Worm (Caenorhabditis elegans) whole organism, L2 larva: ENCODE results near the gene nhr-123.

Experiments used
- C34F6.9 ChIP-seq: fragments of 150-350 bp; optimal IDR thresholded peaks from 2 replicates; lab custom pipeline; 2014; ENCODE audit warnings: missing biosample characterization, missing genetic modification characterization
- ama-1 ChIP-seq: fragments of 150-350 bp; optimal IDR thresholded peaks from 2 replicates; lab custom pipeline; 2018; ENCODE audit warnings: inconsistent platforms
- mdl-1 ChIP-seq, 2 experiments: fragments of 150-350 bp in 1 of 2; sonication (generic microtip) in 1 of 2; optimal IDR thresholded peaks; 2 replicates each; lab custom pipeline; 2017; ENCODE audit warnings: missing biosample characterization in 2 of 2, missing genetic modification characterization in 2 of 2
- unc-39 ChIP-seq: fragments of 150-350 bp; optimal IDR thresholded peaks from 2 replicates; lab custom pipeline; 2014; ENCODE audit warnings: missing biosample characterization, missing genetic modification characterization
- zag-1 ChIP-seq: fragments of 150-350 bp; optimal IDR thresholded peaks from 2 replicates; lab custom pipeline; 2014; ENCODE audit warnings: missing biosample characterization, missing genetic modification characterization
- ztf-11 ChIP-seq: sonication (generic microtip); optimal IDR thresholded peaks from 2 replicates; lab custom pipeline; 2017; ENCODE audit warnings: missing biosample characterization, missing genetic modification characterization

ce11 chrV:446574-446973 is 4.7 kb upstream of the nhr-123 start, which contains the start of gene srh-34:
- TF ChIP-seq unc-39 (tag; lab: Kevin White, UChicago) (no peak), C34F6.9 (no peak), mdl-1 (tag; optimal IDR thresholded peaks at IDR 0.05; lab: Kevin White, UChicago) (no peak), zag-1 (no peak), ztf-11 (no peak), ama-1 (lab: Kevin White, UChicago) (no peak)
